Fruit fly (Drosophila melanogaster) whole organism, embryonic: ENCODE measurements around the gene erm.

Source experiments
- CG3407 ChIP-seq: fragments of 200-800 bp; sonication (Bioruptor generic); optimal IDR thresholded peaks from 2 replicates; lab custom pipeline; 2018; ENCODE audit warnings: missing biosample characterization, mild to moderate bottlenecking, missing genetic modification characterization
- Dp ChIP-seq: fragments of 200-800 bp; sonication (Bioruptor generic); optimal IDR thresholded peaks from 2 replicates; lab custom pipeline; 2018; ENCODE audit warnings: missing biosample characterization, mild to moderate bottlenecking, missing genetic modification characterization, moderate library complexity
- HLHmδ ChIP-seq: fragments of 200-800 bp; sonication (Bioruptor generic); optimal IDR thresholded peaks from 2 replicates; lab custom pipeline; 2018; ENCODE audit warnings: missing biosample characterization, mild to moderate bottlenecking, missing genetic modification characterization, moderate library complexity
- Meics ChIP-seq: fragments of 200-800 bp; sonication (Bioruptor generic); optimal IDR thresholded peaks from 2 replicates; lab custom pipeline; 2017; ENCODE audit warnings: missing biosample characterization, mild to moderate bottlenecking, missing genetic modification characterization
- Ssrp ChIP-seq: fragments of 200-800 bp; sonication (Bioruptor generic); optimal IDR thresholded peaks from 2 replicates; lab custom pipeline; 2018; ENCODE audit warnings: missing biosample characterization, mild to moderate bottlenecking, missing genetic modification characterization, moderate library complexity
- Xbp1 ChIP-seq: fragments of 200-800 bp; sonication (Bioruptor generic); optimal IDR thresholded peaks from 3 replicates; lab custom pipeline; 2016; ENCODE audit warnings: missing biosample characterization, mild to moderate bottlenecking, missing genetic modification characterization
- dan ChIP-seq: fragments of 200-800 bp; sonication (Bioruptor generic); IDR thresholded peaks from 2 replicates; pipeline ENCODE4 v1.3.6; 2022; ENCODE audit warnings: missing biosample characterization, missing genetic modification characterization
- gcm2 ChIP-seq: fragments of 200-800 bp; sonication (Bioruptor generic); optimal IDR thresholded peaks from 2 replicates; lab custom pipeline; 2016; ENCODE audit warnings: missing biosample characterization, missing genetic modification characterization
- mirr ChIP-seq: fragments of 200-800 bp; sonication (Bioruptor generic); optimal IDR thresholded peaks from 3 replicates; lab custom pipeline; 2018; ENCODE audit warnings: missing biosample characterization, mild to moderate bottlenecking, missing genetic modification characterization
- otp ChIP-seq: fragments of 200-800 bp; sonication (Bioruptor generic); IDR thresholded peaks from 3 replicates; pipeline ENCODE4, ENCODE4 v1.3.6; 2022; ENCODE audit warnings: missing biosample characterization, missing genetic modification characterization
- pb ChIP-seq: fragments of 200-800 bp; sonication (Bioruptor generic); optimal IDR thresholded peaks from 3 replicates; lab custom pipeline; 2016; ENCODE audit warnings: missing biosample characterization, missing genetic modification characterization
- sens-2 ChIP-seq: fragments of 200-800 bp; sonication (Bioruptor generic); IDR thresholded peaks from 2 replicates; pipeline ENCODE4 v1.3.6; 2022; ENCODE audit warnings: missing biosample characterization, missing genetic modification characterization

DNA sequence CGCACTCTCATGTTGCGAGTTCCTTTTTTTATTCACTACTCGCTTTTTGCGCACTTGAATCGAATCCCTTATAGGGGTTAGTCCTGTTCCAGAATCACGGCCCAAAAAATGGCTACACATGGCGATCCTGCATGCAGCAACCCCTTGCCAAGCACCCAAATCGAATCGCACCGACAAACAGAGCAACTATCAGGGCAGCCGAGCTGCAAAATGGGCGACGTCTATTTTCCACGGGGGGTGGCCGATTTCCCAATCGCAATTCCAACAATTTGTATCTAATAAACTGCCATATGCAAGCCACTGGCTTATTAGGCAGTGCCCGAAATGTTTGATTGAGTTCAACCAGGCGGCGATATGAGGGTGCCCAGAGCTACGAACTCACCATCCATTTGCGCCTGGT, 2.9 kb downstream of the erm start:
- TF ChIP-seq mirr (GFP tag; lab: Kevin White, UChicago) (no peak), gcm2 (GFP tag; lab: Kevin White, UChicago) (no peak), Ssrp (tag; lab: Kevin White, UChicago) (no peak), Dp (GFP tag; lab: Kevin White, UChicago) (no peak), sens-2 (GFP tag; lab: Robert Waterston, UW) (no peak), otp (GFP tag; lab: Robert Waterston, UW) (no peak), Meics (no peak), dan (GFP tag; lab: Robert Waterston, UW) (no peak), HLHmδ (no peak), CG3407 (GFP tag; lab: Kevin White, UChicago) (no peak), Xbp1 (GFP tag; lab: Kevin White, UChicago) (no peak), pb (GFP tag; lab: Kevin White, UChicago) (no peak)
